Worm (Caenorhabditis elegans): ENCODE measurements around the gene ttr-2.

ce11 chrIII:9892855-9893254 is 34.7 kb upstream of the ttr-2 start, which contains the start of gene mam-7:
- TF ChIP-seq B0310.2 (tag; optimal IDR thresholded peaks at IDR 0.05) (no peak), ama-1 (optimal IDR thresholded peaks at IDR 0.05) (no peak), flt-1 (GFP tag; IDR thresholded peaks at IDR 0.05) (no peak), sea-1 (GFP tag; conservative IDR thresholded peaks at IDR 0.05) (no peak), F13C5.2 (tag; optimal IDR thresholded peaks at IDR 0.05) (no peak), hnd-1 (tag; optimal IDR thresholded peaks at IDR 0.05) (no peak), scrt-1 (GFP tag; IDR thresholded peaks at IDR 0.05) (no peak), pes-1 (GFP tag; IDR thresholded peaks at IDR 0.05) (no peak), hmbx-1 (tag; optimal IDR thresholded peaks at IDR 0.05) (no peak), ets-7 (tag; optimal IDR thresholded peaks at IDR 0.05) (no peak)
